Worm (Caenorhabditis elegans): ENCODE results near the gene ZC196.5.

ZC196.5 gene

ce11 chrV:8773826-8774382 lies 44.7 kb downstream of the ZC196.5 start, which contains the start of gene B0507.2 (continued):
- TF ChIP-seq tag-97 (GFP tag; IDR thresholded peaks at IDR 0.05) (no peak), dmd-6 (GFP tag; IDR thresholded peaks at IDR 0.05) (no peak), vab-7 (GFP tag; IDR thresholded peaks at IDR 0.05) (no peak), attf-4 (tag; optimal IDR thresholded peaks at IDR 0.05) (no peak), hmg-1.1 (GFP tag; IDR thresholded peaks at IDR 0.05) (no peak), jun-1 (tag; optimal IDR thresholded peaks at IDR 0.05) (no peak), lin-29 (GFP tag; IDR thresholded peaks at IDR 0.05) (no peak), mdl-1 (tag; optimal IDR thresholded peaks at IDR 0.05) (peak in 1 of 2 experiments; percentile 30), lin-39 (tag; optimal IDR thresholded peaks at IDR 0.05) (no peak), egl-43 (GFP tag; IDR thresholded peaks at IDR 0.05) (no peak), snpc-1.2 (GFP tag; IDR thresholded peaks at IDR 0.05) (no peak), lir-3 (tag; optimal IDR thresholded peaks at IDR 0.05) (no peak), F37D6.2 (tag; optimal IDR thresholded peaks at IDR 0.05) (no peak), saeg-2 (GFP tag; IDR thresholded peaks at IDR 0.05) (no peak), egl-27 (tag; optimal IDR thresholded peaks at IDR 0.05) (no peak), nhr-11 (tag; optimal IDR thresholded peaks at IDR 0.05) (no peak), ama-1 (optimal IDR thresholded peaks at IDR 0.05) (no peak), ceh-28 (tag; optimal IDR thresholded peaks at IDR 0.05) (no peak), pqm-1 (tag; optimal IDR thresholded peaks at IDR 0.05) (peak; percentile 47), rbr-2 (tag; optimal IDR thresholded peaks at IDR 0.05) (peak; percentile 2), mes-2 (tag; optimal IDR thresholded peaks at IDR 0.05; ENCODE audit: poor library complexity, severe bottlenecking) (no peak), ceh-32 (tag; optimal IDR thresholded peaks at IDR 0.05; ENCODE audit: poor library complexity) (no peak), zfp-2 (tag; optimal IDR thresholded peaks at IDR 0.05) (no peak), lsy-2 (tag; optimal IDR thresholded peaks at IDR 0.05) (peak in 1 of 2 experiments; percentile 46), T20F7.1 (GFP tag; optimal IDR thresholded peaks at IDR 0.05) (no peak), nhr-76 (tag; optimal IDR thresholded peaks at IDR 0.05) (no peak), pha-4 (GFP tag; IDR thresholded peaks at IDR 0.05) (no peak), pha-4 (tag; optimal IDR thresholded peaks at IDR 0.05) (no peak), nhr-6 (tag; optimal IDR thresholded peaks at IDR 0.05) (no peak), ZK546.5 (tag; optimal IDR thresholded peaks at IDR 0.05) (no peak), cey-2 (tag; optimal IDR thresholded peaks at IDR 0.05; ENCODE audit: borderline replicate concordance, insufficient read depth) (no peak), Y48G9A.11 (GFP tag; IDR thresholded peaks at IDR 0.05) (no peak), aly-2 (tag; optimal IDR thresholded peaks at IDR 0.05) (no peak), ztf-7 (tag; optimal IDR thresholded peaks at IDR 0.05) (no peak), fkh-10 (GFP tag; optimal IDR thresholded peaks at IDR 0.05) (no peak), hlh-30 (tag; optimal IDR thresholded peaks at IDR 0.05; ENCODE audit: insufficient read depth) (peak; percentile 73), ces-1 (GFP tag; optimal IDR thresholded peaks at IDR 0.05) (no peak)

- TF ChIP-seq aly-2 (tag; optimal IDR thresholded peaks at IDR 0.05) (no peak), ZK337.2 (GFP tag; IDR thresholded peaks at IDR 0.05) (no peak), Y75B8A.6 (GFP tag; IDR thresholded peaks at IDR 0.05) (no peak), unc-130 (GFP tag; optimal IDR thresholded peaks at IDR 0.05) (no peak), Y5F2A.4 (GFP tag; optimal IDR thresholded peaks at IDR 0.05) (no peak), jun-1 (tag; optimal IDR thresholded peaks at IDR 0.05) (no peak), unc-62 (GFP tag; optimal IDR thresholded peaks at IDR 0.05 in 1 of 2) (no peak), unc-62 (tag; optimal IDR thresholded peaks at IDR 0.05) (no peak), skn-1 (tag; optimal IDR thresholded peaks at IDR 0.05) (no peak), ZK546.5 (tag; optimal IDR thresholded peaks at IDR 0.05) (no peak), nhr-41 (GFP tag; IDR thresholded peaks at IDR 0.05) (no peak), ceh-20 (GFP tag; IDR thresholded peaks at IDR 0.05) (no peak), zfp-2 (tag; optimal IDR thresholded peaks at IDR 0.05) (no peak), php-3 (GFP tag; IDR thresholded peaks at IDR 0.05) (no peak), daf-19 (GFP tag; conservative IDR thresholded peaks at IDR 0.05) (no peak), pqm-1 (tag; optimal IDR thresholded peaks at IDR 0.05) (no peak)
Observed at ce11 chrV:8776270-8776669, 47.1 kb downstream of the ZC196.5 start, which contains the start of gene B0507.1. Gene B0507.1 (plus strand): TSS chrV:8776570.

Data from whole organism, L4 larva.